Worm (Caenorhabditis elegans) whole organism, L4/young adult: ENCODE data around the gene K02D3.1.

Source experiments
- dao-5 ChIP-seq: sonication (generic microtip); optimal IDR thresholded peaks from 2 replicates; lab custom pipeline; 2016; ENCODE audit warnings: missing genotype, missing genetic modification characterization, moderate library complexity, missing compliant biosample characterization
- him-1 ChIP-seq: sonication (generic microtip); optimal IDR thresholded peaks from 2 replicates; lab custom pipeline; 2016; ENCODE audit warnings: missing genotype, missing genetic modification reagents, missing genetic modification characterization, missing compliant biosample characterization

- TF ChIP-seq him-1 (tag; lab: Kevin White, UChicago) (peak; percentile 20), dao-5 (tag; lab: Kevin White, UChicago) (no peak)
These were observed 20.2 kb downstream of the K02D3.1 start, which contains the start of gene pix-1 for ce11 chrX:13726874-13727343.
